Fruit fly (Drosophila melanogaster): ENCODE results near the gene CG31848.

CG31848 gene

DNA sequence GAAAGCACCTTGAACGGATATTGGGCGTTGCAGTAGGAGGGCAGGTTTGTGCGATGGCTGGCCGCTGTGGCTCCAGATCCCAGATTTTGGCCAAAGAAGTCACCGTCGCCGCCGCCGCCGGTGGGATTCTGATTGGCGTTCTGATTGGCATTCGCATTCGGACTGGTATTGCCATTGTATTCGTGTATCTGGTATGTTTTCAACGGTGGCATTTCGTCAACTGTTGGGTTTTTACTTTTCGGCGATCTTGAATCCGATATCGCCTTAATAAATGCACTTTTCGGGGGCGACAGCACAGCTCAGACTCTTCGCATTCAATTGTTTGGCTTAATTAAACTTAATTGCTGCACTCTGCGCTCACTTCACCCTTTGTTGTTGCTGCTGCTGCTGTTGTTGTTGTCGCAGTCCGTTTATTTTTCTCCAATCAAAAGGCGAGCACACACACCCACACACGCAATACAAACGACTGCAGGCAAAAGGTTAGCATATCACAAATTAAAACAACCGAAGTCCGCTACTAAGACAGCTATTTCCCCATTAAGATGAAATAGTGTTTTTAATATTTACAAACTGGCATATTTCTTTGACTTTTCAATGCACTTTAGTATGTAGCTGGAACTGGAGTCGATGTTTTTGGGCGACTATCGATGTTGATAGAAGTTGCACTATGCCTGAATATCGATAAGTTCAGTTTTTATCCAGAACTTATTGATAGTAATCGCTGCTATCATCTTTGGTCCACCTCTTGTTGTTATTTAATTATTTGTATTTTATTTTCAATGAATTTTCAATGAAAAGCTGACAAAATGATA, 46.2 kb downstream of the CG31848 start, which contains the start of the genes CG9426 and mRF1 (continued):
- TF ChIP-seq NfI (GFP tag; optimal IDR thresholded peaks at IDR 0.05) = no peak
- TF ChIP-seq CG2875 (GFP tag; optimal IDR thresholded peaks at IDR 0.05) = no peak
- TF ChIP-seq al (GFP tag; IDR thresholded peaks at IDR 0.05) = no peak
- no peak for TF ChIP-seq CG2678 (tag; optimal IDR thresholded peaks at IDR 0.05)
- TF ChIP-seq CG6689 (GFP tag; IDR thresholded peaks at IDR 0.05) = no peak
- peak; percentile 31 for TF ChIP-seq grau (tag; optimal IDR thresholded peaks at IDR 0.05)
- TF ChIP-seq CG14965 (GFP tag; optimal IDR thresholded peaks at IDR 0.05; ENCODE audit: borderline replicate concordance) = no peak
- no peak for TF ChIP-seq bowl (GFP tag; IDR thresholded peaks at IDR 0.05)
- peak; percentile 58 for TF ChIP-seq CG14710 (tag; optimal IDR thresholded peaks at IDR 0.05)
- TF ChIP-seq oc (tag; optimal IDR thresholded peaks at IDR 0.05) = no peak
- TF ChIP-seq CG18599 (GFP tag; optimal IDR thresholded peaks at IDR 0.05) = no peak
- no peak for TF ChIP-seq CG11695 (GFP tag; IDR thresholded peaks at IDR 0.05)
- TF ChIP-seq cas (GFP tag; IDR thresholded peaks at IDR 0.05) = no peak
- peak; percentile 15 for TF ChIP-seq CG18262 (tag; optimal IDR thresholded peaks at IDR 0.05)
- TF ChIP-seq Blimp-1 (GFP tag; optimal IDR thresholded peaks at IDR 0.05) = no peak
- no peak for TF ChIP-seq Mes4 (GFP tag; optimal IDR thresholded peaks at IDR 0.05)
- TF ChIP-seq gcm (GFP tag; optimal IDR thresholded peaks at IDR 0.05) = no peak
- TF ChIP-seq inv (GFP tag; IDR thresholded peaks at IDR 0.05; ENCODE audit: partially characterized antibody) = peak; percentile 96
- TF ChIP-seq Taf1 (GFP tag; IDR thresholded peaks at IDR 0.05) = no peak
- TF ChIP-seq HmgZ (tag; optimal IDR thresholded peaks at IDR 0.05) = peak; percentile 37
- TF ChIP-seq CG12391 (tag; optimal IDR thresholded peaks at IDR 0.05) = peak; percentile 50
- no peak for TF ChIP-seq Ssrp (tag; optimal IDR thresholded peaks at IDR 0.05)
- no peak for TF ChIP-seq Meics (GFP tag; optimal IDR thresholded peaks at IDR 0.05)
- no peak for TF ChIP-seq CG13775 (GFP tag; optimal IDR thresholded peaks at IDR 0.05)
- TF ChIP-seq aop (GFP tag; IDR thresholded peaks at IDR 0.05) = no peak
- TF ChIP-seq bab2 (GFP tag; optimal IDR thresholded peaks at IDR 0.05) = no peak
- no peak for TF ChIP-seq Sox100B (GFP tag; optimal IDR thresholded peaks at IDR 0.05)
- TF ChIP-seq Sry-β (GFP tag; optimal IDR thresholded peaks at IDR 0.05) = no peak
- no peak for TF ChIP-seq Dek (tag; optimal IDR thresholded peaks at IDR 0.05)
- TF ChIP-seq CG12942 (GFP tag; optimal IDR thresholded peaks at IDR 0.05) = no peak
- no peak for TF ChIP-seq Awh (GFP tag; IDR thresholded peaks at IDR 0.05)
- TF ChIP-seq CG7357 (GFP tag; IDR thresholded peaks at IDR 0.05) = no peak
- peak; percentile 88 for TF ChIP-seq sens (GFP tag)
- TF ChIP-seq CG18011 (GFP tag; optimal IDR thresholded peaks at IDR 0.05) = peak; percentile 13
- no peak for TF ChIP-seq CG15696 (tag; optimal IDR thresholded peaks at IDR 0.05)
- TF ChIP-seq ara (GFP tag; IDR thresholded peaks at IDR 0.05) = no peak
- no peak for TF ChIP-seq CG11247 (GFP tag; IDR thresholded peaks at IDR 0.05)
- no peak for TF ChIP-seq H15 (GFP tag; IDR thresholded peaks at IDR 0.05)
- no peak for TF ChIP-seq fru (optimal IDR thresholded peaks at IDR 0.05)
- peak; percentile 31 for TF ChIP-seq p53 (GFP tag; optimal IDR thresholded peaks at IDR 0.05)
- TF ChIP-seq Nf-YA (GFP tag; IDR thresholded peaks at IDR 0.05) = no peak
- TF ChIP-seq fd3F (GFP tag; optimal IDR thresholded peaks at IDR 0.05) = no peak
- no peak for TF ChIP-seq CG1647 (GFP tag; optimal IDR thresholded peaks at IDR 0.05)
- TF ChIP-seq ATbp (GFP tag; optimal IDR thresholded peaks at IDR 0.05) = no peak
- TF ChIP-seq Elba2 (GFP tag; optimal IDR thresholded peaks at IDR 0.05) = peak; percentile 86
- TF ChIP-seq CG1792 (GFP tag; optimal IDR thresholded peaks at IDR 0.05) = no peak
- no peak for TF ChIP-seq sima (GFP tag; optimal IDR thresholded peaks at IDR 0.05)
